Fruit fly (Drosophila melanogaster) whole organism, embryonic: ENCODE results near the gene Mst89B.

Experiments used
- ATbp ChIP-seq: fragments of 200-800 bp; sonication (Bioruptor generic); optimal IDR thresholded peaks from 2 replicates; lab custom pipeline; 2017; ENCODE audit warnings: missing biosample characterization, mild to moderate bottlenecking, missing genetic modification characterization, missing genetic modification reagents
- Abd-B ChIP-seq: fragments of 200-800 bp; sonication (Bioruptor generic); optimal IDR thresholded peaks from 2 replicates; lab custom pipeline; 2018; ENCODE audit warnings: missing biosample characterization, mild to moderate bottlenecking, missing genetic modification characterization, moderate library complexity
- CG1024 ChIP-seq: fragments of 200-800 bp; sonication (Bioruptor generic); IDR thresholded peaks from 2 replicates; pipeline ENCODE4 v1.3.6; 2022; ENCODE audit warnings: missing biosample characterization, missing genetic modification characterization
- CG10654 ChIP-seq: fragments of 200-800 bp; sonication (Bioruptor generic); optimal IDR thresholded peaks from 2 replicates; lab custom pipeline; 2016; ENCODE audit warnings: missing biosample characterization, missing genetic modification characterization
- CG12104 ChIP-seq: fragments of 200-800 bp; sonication (Bioruptor generic); optimal IDR thresholded peaks from 3 replicates; lab custom pipeline; 2016; ENCODE audit warnings: missing biosample characterization, missing genetic modification characterization
- CG12769 ChIP-seq: fragments of 200-800 bp; sonication (Bioruptor generic); optimal IDR thresholded peaks from 2 replicates; lab custom pipeline; 2019; ENCODE audit warnings: missing biosample characterization, mild to moderate bottlenecking, missing genetic modification characterization, moderate library complexity
- CG14014 ChIP-seq: fragments of 200-800 bp; sonication (Bioruptor generic); IDR thresholded peaks from 2 replicates; pipeline ENCODE4 v1.3.6; 2022; ENCODE audit warnings: missing biosample characterization, missing genetic modification characterization
- CG17359 ChIP-seq: fragments of 200-800 bp; sonication (Bioruptor generic); optimal IDR thresholded peaks from 3 replicates; lab custom pipeline; 2018; ENCODE audit warnings: missing biosample characterization, mild to moderate bottlenecking, missing genetic modification characterization, moderate library complexity
- CG2202 ChIP-seq: fragments of 200-800 bp; sonication (Bioruptor generic); optimal IDR thresholded peaks from 2 replicates; lab custom pipeline; 2018; ENCODE audit warnings: missing biosample characterization, mild to moderate bottlenecking, missing genetic modification characterization
- CG3065 ChIP-seq: fragments of 200-800 bp; sonication (Bioruptor generic); optimal IDR thresholded peaks from 2 replicates; lab custom pipeline; 2016; ENCODE audit warnings: missing biosample characterization, missing genetic modification characterization
- CG31388 ChIP-seq: fragments of 200-800 bp; sonication (Bioruptor generic); optimal IDR thresholded peaks from 2 replicates; lab custom pipeline; 2016; ENCODE audit warnings: missing biosample characterization, missing genetic modification characterization
- CG32767 ChIP-seq: fragments of 200-800 bp; sonication (Bioruptor generic); IDR thresholded peaks from 2 replicates; pipeline ENCODE4 v1.3.6; 2022; ENCODE audit warnings: missing biosample characterization, missing genetic modification characterization
- CG3726 ChIP-seq: fragments of 200-800 bp; sonication (Bioruptor generic); IDR thresholded peaks from 3 replicates; pipeline ENCODE4, ENCODE4 v1.3.6; 2022; ENCODE audit warnings: missing biosample characterization, missing genetic modification characterization
- CG3838 ChIP-seq: fragments of 200-800 bp; sonication (Bioruptor generic); optimal IDR thresholded peaks from 3 replicates; lab custom pipeline; 2016; ENCODE audit warnings: missing biosample characterization, missing genetic modification characterization
- CG42726 ChIP-seq: fragments of 200-800 bp; sonication (Bioruptor generic); IDR thresholded peaks from 2 replicates; pipeline ENCODE4 v1.3.6; 2022; ENCODE audit warnings: missing biosample characterization, missing genetic modification characterization; ENCODE audit not compliant: partially characterized antibody
- CG4328 ChIP-seq: fragments of 200-800 bp; sonication (Bioruptor generic); optimal IDR thresholded peaks from 3 replicates; lab custom pipeline; 2017; ENCODE audit warnings: missing biosample characterization, missing genetic modification reagents, missing genetic modification characterization
- CG5180 ChIP-seq: fragments of 200-800 bp; sonication (Bioruptor generic); optimal IDR thresholded peaks from 3 replicates; lab custom pipeline; 2017; ENCODE audit warnings: missing biosample characterization, missing genetic modification characterization, mild to moderate bottlenecking, moderate library complexity, missing genetic modification reagents
- CG6813 ChIP-seq: fragments of 200-800 bp; sonication (Bioruptor generic); optimal IDR thresholded peaks from 2 replicates; lab custom pipeline; 2017; ENCODE audit warnings: missing biosample characterization, missing genetic modification characterization, mild to moderate bottlenecking, moderate library complexity, missing genetic modification reagents
- CG7928 ChIP-seq: fragments of 200-800 bp; sonication (Bioruptor generic); optimal IDR thresholded peaks from 2 replicates; lab custom pipeline; 2017; ENCODE audit warnings: missing biosample characterization, mild to moderate bottlenecking, missing genetic modification characterization
- CG9932 ChIP-seq: fragments of 200-800 bp; sonication (Bioruptor generic); IDR thresholded peaks from 2 replicates; pipeline ENCODE4 v1.3.6; 2022; ENCODE audit warnings: missing biosample characterization, missing genetic modification characterization
- CrebB ChIP-seq: fragments of 200-800 bp; sonication (Bioruptor generic); optimal IDR thresholded peaks from 3 replicates; lab custom pipeline; 2018; ENCODE audit warnings: missing biosample characterization, mild to moderate bottlenecking, missing genetic modification characterization
- D19A ChIP-seq: fragments of 200-800 bp; optimal IDR thresholded peaks from 3 replicates; lab custom pipeline; 2019; ENCODE audit warnings: missing biosample characterization, mild to moderate bottlenecking, missing genetic modification characterization, moderate library complexity
- Doc2 ChIP-seq: fragments of 200-800 bp; sonication (Bioruptor generic); IDR thresholded peaks from 2 replicates; pipeline ENCODE4 v1.3.6; 2022; ENCODE audit warnings: missing biosample characterization, missing genetic modification characterization
- HLHmδ ChIP-seq: fragments of 200-800 bp; sonication (Bioruptor generic); optimal IDR thresholded peaks from 2 replicates; lab custom pipeline; 2018; ENCODE audit warnings: missing biosample characterization, mild to moderate bottlenecking, missing genetic modification characterization, moderate library complexity
- NfI ChIP-seq: fragments of 200-800 bp; sonication (Bioruptor generic); optimal IDR thresholded peaks from 3 replicates; lab custom pipeline; 2018; ENCODE audit warnings: missing biosample characterization, mild to moderate bottlenecking, missing genetic modification characterization, moderate library complexity
- Poxn ChIP-seq: fragments of 200-800 bp; sonication (Bioruptor generic); IDR thresholded peaks from 2 replicates; pipeline ENCODE4 v1.3.6; 2022; ENCODE audit warnings: missing biosample characterization, missing genetic modification characterization
- Ssrp ChIP-seq: fragments of 200-800 bp; sonication (Bioruptor generic); optimal IDR thresholded peaks from 2 replicates; lab custom pipeline; 2018; ENCODE audit warnings: missing biosample characterization, mild to moderate bottlenecking, missing genetic modification characterization, moderate library complexity
- Usf ChIP-seq: fragments of 200-800 bp; sonication (Bioruptor generic); optimal IDR thresholded peaks from 2 replicates; lab custom pipeline; 2017; ENCODE audit warnings: missing genotype, missing biosample characterization, missing genetic modification characterization
- amos ChIP-seq: fragments of 200-800 bp; sonication (Bioruptor generic); IDR thresholded peaks from 2 replicates; pipeline ENCODE4 v1.3.6; 2022; ENCODE audit warnings: missing biosample characterization, missing genetic modification characterization; ENCODE audit not compliant: partially characterized antibody
- ap ChIP-seq: fragments of 200-800 bp; sonication (Bioruptor generic); IDR thresholded peaks from 2 replicates; pipeline ENCODE4 v1.3.6; 2022; ENCODE audit warnings: missing biosample characterization, missing genetic modification characterization
- ase ChIP-seq: fragments of 200-800 bp; sonication (Bioruptor generic); IDR thresholded peaks from 3 replicates; pipeline ENCODE4 v1.3.6; 2022; ENCODE audit warnings: missing biosample characterization, missing genetic modification characterization
- ci ChIP-seq: fragments of 200-800 bp; sonication (Bioruptor generic); IDR thresholded peaks from 3 replicates; pipeline ENCODE4 v1.3.6; 2022; ENCODE audit warnings: missing biosample characterization, missing genetic modification characterization
- dati ChIP-seq: fragments of 200-800 bp; sonication (Bioruptor generic); IDR thresholded peaks from 2 replicates; pipeline ENCODE4 v1.3.6; 2022; ENCODE audit warnings: missing biosample characterization, missing genetic modification characterization
- dimm ChIP-seq: fragments of 200-800 bp; sonication (Bioruptor generic); IDR thresholded peaks from 2 replicates; pipeline ENCODE4 v1.3.6; 2022; ENCODE audit warnings: missing biosample characterization, missing genetic modification characterization
- fd102C ChIP-seq: fragments of 200-800 bp; sonication (Bioruptor generic); optimal IDR thresholded peaks from 2 replicates; lab custom pipeline; 2018; ENCODE audit warnings: missing biosample characterization, mild to moderate bottlenecking, missing genetic modification characterization, moderate library complexity
- grau ChIP-seq: fragments of 200-800 bp; optimal IDR thresholded peaks from 3 replicates; lab custom pipeline; 2019; ENCODE audit warnings: missing biosample characterization, mild to moderate bottlenecking, missing genetic modification characterization, moderate library complexity
- ind ChIP-seq: fragments of 200-800 bp; sonication (Bioruptor generic); optimal IDR thresholded peaks from 3 replicates; lab custom pipeline; 2016; ENCODE audit warnings: missing biosample characterization, missing genetic modification characterization
- lbe ChIP-seq: fragments of 200-800 bp; sonication (Bioruptor generic); optimal IDR thresholded peaks from 2 replicates; lab custom pipeline; 2016; ENCODE audit warnings: missing biosample characterization, mild to moderate bottlenecking, missing genetic modification characterization
- mirr ChIP-seq: fragments of 200-800 bp; sonication (Bioruptor generic); optimal IDR thresholded peaks from 3 replicates; lab custom pipeline; 2018; ENCODE audit warnings: missing biosample characterization, mild to moderate bottlenecking, missing genetic modification characterization
- nom ChIP-seq: fragments of 200-800 bp; sonication (Bioruptor generic); optimal IDR thresholded peaks from 2 replicates; lab custom pipeline; 2017; ENCODE audit warnings: missing biosample characterization, missing genetic modification characterization, mild to moderate bottlenecking, moderate library complexity, missing genetic modification reagents
- p53 ChIP-seq: fragments of 200-800 bp; sonication (Bioruptor generic); optimal IDR thresholded peaks from 2 replicates; lab custom pipeline; 2016; ENCODE audit warnings: missing biosample characterization, missing genetic modification characterization
- phol ChIP-seq: fragments of 200-800 bp; sonication (Bioruptor generic); optimal IDR thresholded peaks from 3 replicates; lab custom pipeline; 2018; ENCODE audit warnings: missing biosample characterization, mild to moderate bottlenecking, missing genetic modification characterization, moderate library complexity
- row ChIP-seq: fragments of 200-800 bp; sonication (Bioruptor generic); IDR thresholded peaks from 3 replicates; pipeline ENCODE4 v1.3.6; 2022; ENCODE audit warnings: missing biosample characterization, missing genetic modification characterization
- slp2 ChIP-seq: fragments of 200-800 bp; sonication (Bioruptor generic); optimal IDR thresholded peaks from 2 replicates; lab custom pipeline; 2016; ENCODE audit warnings: missing biosample characterization, missing genetic modification characterization
- sna ChIP-seq: fragments of 200-800 bp; sonication (Bioruptor generic); IDR thresholded peaks from 2 replicates; pipeline ENCODE4 v1.3.6; 2022; ENCODE audit warnings: missing biosample characterization, missing genetic modification characterization; ENCODE audit not compliant: partially characterized antibody
- toy ChIP-seq: fragments of 200-800 bp; sonication (Bioruptor generic); IDR thresholded peaks from 2 replicates; pipeline ENCODE4 v1.3.6; 2022; ENCODE audit warnings: missing biosample characterization, missing genetic modification characterization
- ttk ChIP-seq: fragments of 200-800 bp; sonication (Bioruptor generic); IDR thresholded peaks from 2 replicates; pipeline ENCODE4 v2.1.2; 2022; ENCODE audit warnings: missing biosample characterization, missing genetic modification characterization
- unpg ChIP-seq: fragments of 200-800 bp; sonication (Bioruptor generic); optimal IDR thresholded peaks from 3 replicates; lab custom pipeline; 2018; ENCODE audit warnings: missing biosample characterization, mild to moderate bottlenecking, missing genetic modification characterization, moderate library complexity

Mst89B gene

dm6 chr3R:16247609-16248499 lies 19.0 kb upstream of the Mst89B start (continued):
- TF ChIP-seq dimm (GFP tag; lab: Robert Waterston, UW): no peak
- peak; percentile 8 for TF ChIP-seq Usf (GFP tag; lab: Kevin White, UChicago)
- TF ChIP-seq CG14014 (GFP tag; lab: Robert Waterston, UW): 0 out of 2 replicates have a peak, but pooled peaks have one; percentile 35
- peak; percentile 65 for TF ChIP-seq CG7928 (GFP tag; lab: Kevin White, UChicago)
- TF ChIP-seq Doc2 (GFP tag; lab: Robert Waterston, UW): no peak
- TF ChIP-seq amos (GFP tag; lab: Robert Waterston, UW): no peak
- no peak for TF ChIP-seq CG3838 (GFP tag; lab: Kevin White, UChicago)
- TF ChIP-seq NfI: peak; percentile 64
- no peak for TF ChIP-seq HLHmδ (GFP tag; lab: Kevin White, UChicago)
- peak; percentile 82 for TF ChIP-seq D19A
- no peak for TF ChIP-seq sna (GFP tag; lab: Robert Waterston, UW)
- peak; percentile 87 for TF ChIP-seq row (GFP tag; lab: Robert Waterston, UW)
- no peak for TF ChIP-seq Poxn (GFP tag; lab: Robert Waterston, UW)
- peak; percentile 82 for TF ChIP-seq ind (GFP tag; lab: Kevin White, UChicago)
- TF ChIP-seq CrebB (tag; lab: Kevin White, UChicago): no peak
- TF ChIP-seq CG1024: peak; percentile 76
- TF ChIP-seq unpg (GFP tag; lab: Kevin White, UChicago): peak; percentile 56
- no peak for TF ChIP-seq lbe (GFP tag; lab: Kevin White, UChicago)
- TF ChIP-seq CG6813 (GFP tag; lab: Kevin White, UChicago): peak; percentile 67
- TF ChIP-seq ci (GFP tag; lab: Robert Waterston, UW): peak; percentile 67
- peak; percentile 70 for TF ChIP-seq p53 (GFP tag; lab: Kevin White, UChicago)
- no peak for TF ChIP-seq CG3726 (GFP tag; lab: Robert Waterston, UW)
- TF ChIP-seq dati (GFP tag; lab: Robert Waterston, UW): no peak
- peak; percentile 55; the same call in 1 of the 2 replicates for TF ChIP-seq toy
- peak; percentile 48 for TF ChIP-seq Ssrp (tag; lab: Kevin White, UChicago)
- TF ChIP-seq CG42726 (GFP tag; lab: Robert Waterston, UW): no peak
- TF ChIP-seq CG10654 (GFP tag; lab: Kevin White, UChicago): peak; percentile 84
- TF ChIP-seq ap (GFP tag; lab: Robert Waterston, UW): peak; percentile 34; the same call in 1 of the 2 replicates
- TF ChIP-seq CG12769 (tag; lab: Kevin White, UChicago): peak; percentile 58
- peak; percentile 32 for TF ChIP-seq CG31388 (GFP tag; lab: Kevin White, UChicago)
- TF ChIP-seq ttk (GFP tag; lab: Robert Waterston, UW): no peak
- TF ChIP-seq CG4328 (GFP tag; lab: Kevin White, UChicago): peak; percentile 80
- TF ChIP-seq phol (tag; lab: Kevin White, UChicago): peak; percentile 79
- TF ChIP-seq CG5180: peak; percentile 78
- TF ChIP-seq CG32767 (GFP tag; lab: Robert Waterston, UW): no peak; the same call in 1 of the 2 replicates
- peak; percentile 55 for TF ChIP-seq slp2
- peak; percentile 82 for TF ChIP-seq CG12104
- TF ChIP-seq CG9932 (GFP tag; lab: Robert Waterston, UW): peak; percentile 48
- peak; percentile 56; the same call in 1 of the 3 replicates for TF ChIP-seq ase (GFP tag; lab: Robert Waterston, UW)
- TF ChIP-seq CG17359: peak; percentile 94
- TF ChIP-seq grau (tag; lab: Kevin White, UChicago): peak; percentile 77
- peak; percentile 78 for TF ChIP-seq mirr (GFP tag; lab: Kevin White, UChicago)
- TF ChIP-seq Abd-B (GFP tag; lab: Kevin White, UChicago): peak; percentile 53
- TF ChIP-seq CG2202: no peak
- no peak for TF ChIP-seq fd102C (GFP tag; lab: Kevin White, UChicago)
- TF ChIP-seq CG3065: peak; percentile 32
- peak; percentile 57 for TF ChIP-seq ATbp (GFP tag; lab: Kevin White, UChicago)
- TF ChIP-seq nom (GFP tag; lab: Kevin White, UChicago): peak; percentile 72
